Worm (Caenorhabditis elegans) whole organism, L2 larva: ENCODE data around the gene R02E4.3.

ENCODE experiments used
- R02D3.7 ChIP-seq: fragments of 150-350 bp; optimal IDR thresholded peaks from 2 replicates; lab custom pipeline; 2014; ENCODE audit warnings: missing biosample characterization, missing genetic modification characterization
- fos-1 ChIP-seq: fragments of 150-350 bp; optimal IDR thresholded peaks from 2 replicates; lab custom pipeline; 2014; ENCODE audit warnings: missing biosample characterization, missing genetic modification characterization
- lin-39 ChIP-seq: fragments of 150-350 bp; optimal IDR thresholded peaks from 2 replicates; lab custom pipeline; 2014; ENCODE audit warnings: missing biosample characterization, missing genetic modification reagents, missing genetic modification characterization

DNA sequence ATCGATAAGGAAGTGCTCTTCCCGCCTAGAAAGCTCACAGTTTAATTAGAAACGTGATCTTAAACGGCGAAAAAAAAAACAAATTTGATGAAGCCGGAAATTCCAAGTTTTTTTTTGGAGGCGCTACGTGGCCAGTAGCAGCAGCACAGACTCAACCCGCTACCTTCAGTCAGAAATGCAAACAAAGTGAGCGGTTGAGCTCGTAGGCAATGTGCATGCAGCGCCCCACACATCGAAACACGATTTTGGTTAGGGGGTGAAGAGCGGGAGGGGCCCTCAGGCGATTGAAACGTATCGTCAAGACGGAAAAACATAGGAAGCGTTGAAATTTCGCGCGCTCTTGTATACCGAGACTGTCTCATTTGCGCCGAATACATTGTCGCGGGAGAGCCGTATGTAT lies 49.3 kb upstream of the R02E4.3 start:
- TF ChIP-seq fos-1 (tag; lab: Kevin White, UChicago) (no peak), R02D3.7 (tag; lab: Kevin White, UChicago) (no peak), lin-39 (no peak)
